Fruit fly (Drosophila melanogaster): Measurements from ENCODE around the gene RhoGAP16F.

Gene RhoGAP16F

DNA sequence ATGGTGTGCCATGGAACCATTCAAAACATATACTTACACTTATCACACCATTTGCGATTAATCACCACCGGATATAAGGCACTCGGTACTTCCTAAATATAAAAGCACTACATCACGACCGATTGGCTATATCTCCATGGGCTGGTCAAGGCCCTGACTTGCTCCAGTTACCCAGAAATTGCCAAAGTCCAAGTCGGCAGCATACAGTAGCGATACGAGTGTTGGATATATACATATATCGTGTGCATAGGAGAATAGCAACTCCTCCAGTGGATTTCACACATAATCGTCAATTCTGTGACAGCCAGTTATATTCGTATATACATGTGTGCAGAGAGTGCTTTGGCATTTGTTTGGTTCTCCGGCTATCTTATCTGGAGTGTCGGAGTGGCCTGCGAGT is 1.2 kb downstream of the RhoGAP16F start:
- TF ChIP-seq CG8478 (optimal IDR thresholded peaks at IDR 0.05), result no peak
- TF ChIP-seq CTCF (optimal IDR thresholded peaks at IDR 0.05), result no peak

- TF ChIP-seq CG8478 (optimal IDR thresholded peaks at IDR 0.05) (no peak), CTCF (optimal IDR thresholded peaks at IDR 0.05) (no peak)
Measured at dm6 chrX:18094747-18095352, 1.9 kb downstream of the RhoGAP16F start.

dm6 chrX:18100146-18100669 is 7.3 kb downstream of the RhoGAP16F start:
- TF ChIP-seq CG8478 (optimal IDR thresholded peaks at IDR 0.05) (no peak), CTCF (optimal IDR thresholded peaks at IDR 0.05) (no peak)

DNA sequence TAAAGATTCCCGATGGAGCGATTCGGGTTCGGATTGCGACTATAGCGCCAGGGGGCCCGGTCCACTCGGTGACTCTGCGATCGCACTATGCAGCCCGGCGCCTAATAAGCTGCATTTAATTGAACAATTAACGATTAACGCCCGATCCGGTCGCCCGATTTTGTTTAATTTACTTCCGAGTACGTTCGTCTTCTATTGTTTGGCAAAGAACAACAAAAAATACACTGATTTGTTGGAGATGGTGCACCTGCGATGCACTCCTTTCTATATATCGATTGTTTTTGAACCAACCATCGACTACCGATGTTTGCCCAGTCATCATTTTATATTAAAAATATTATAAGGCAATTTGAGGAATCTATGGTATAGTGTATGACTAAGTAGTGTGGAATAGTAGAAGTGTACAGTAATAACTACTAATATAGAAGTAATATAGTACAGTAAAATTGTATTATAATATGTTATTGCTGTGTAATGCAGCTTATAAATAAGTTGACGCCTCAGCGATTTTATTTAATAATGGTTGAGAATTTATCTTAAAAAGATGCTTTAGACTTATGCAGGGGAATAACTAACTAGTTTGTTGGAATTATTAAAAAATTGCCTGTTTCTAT is 8.3 kb downstream of the RhoGAP16F start, which contains the start of gene Mvb12:
Gene Mvb12, minus strand, starts transcription at position 217 of the 614 bp plus-strand sequence.
- TF ChIP-seq CTCF (optimal IDR thresholded peaks at IDR 0.05), result no peak
- no peak for TF ChIP-seq CG8478 (optimal IDR thresholded peaks at IDR 0.05)

DNA sequence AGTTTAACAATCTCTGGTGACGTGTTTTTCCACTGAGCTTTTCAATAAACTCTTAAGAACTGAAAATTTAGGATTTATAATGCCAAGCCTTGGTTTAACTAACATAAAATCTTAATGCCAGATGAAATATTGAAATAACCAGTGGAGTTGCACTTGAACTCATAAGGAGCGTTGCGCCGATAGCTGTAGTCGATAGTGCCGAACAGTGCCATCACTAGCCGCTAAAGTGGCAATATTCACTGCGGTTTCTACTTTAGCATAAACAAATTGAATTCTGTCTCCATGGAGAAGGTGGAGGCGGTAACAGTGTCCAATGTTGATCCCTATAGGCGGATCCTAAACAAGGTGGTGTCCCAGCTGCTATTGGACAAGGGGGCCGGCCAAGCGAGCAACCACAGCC is 8.8 kb downstream of the RhoGAP16F start, which contains the start of gene Taf8:
Gene Taf8, plus strand, starts transcription at position 193 of the 400 bp plus-strand sequence.
- TF ChIP-seq CG8478 (optimal IDR thresholded peaks at IDR 0.05) (no peak), CTCF (optimal IDR thresholded peaks at IDR 0.05) (no peak)

DNA sequence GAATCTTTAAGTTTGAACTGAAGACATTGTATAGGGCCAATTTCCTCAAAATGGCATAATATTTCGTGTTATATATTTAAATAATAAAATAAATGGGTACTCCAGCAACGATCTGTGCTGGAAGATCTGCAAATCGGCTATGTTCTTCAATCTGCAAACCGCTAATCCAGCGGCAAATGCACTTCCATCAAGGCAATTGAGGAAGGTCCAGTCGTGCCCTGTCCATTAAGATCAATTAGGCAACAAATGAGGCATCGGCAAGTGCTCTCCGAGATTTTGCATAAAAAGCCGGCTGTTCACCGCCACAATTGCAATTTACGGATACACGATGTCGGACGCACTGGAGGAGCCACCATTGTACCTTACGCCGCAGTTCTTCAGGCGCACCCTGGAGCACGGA is 10.4 kb downstream of the RhoGAP16F start, which contains the start of gene CG7135:
Gene CG7135, plus strand, starts transcription at position 301 of the 400 bp plus-strand sequence.
- TF ChIP-seq CG8478 (optimal IDR thresholded peaks at IDR 0.05), result no peak
- TF ChIP-seq CTCF (optimal IDR thresholded peaks at IDR 0.05), result no peak

DNA sequence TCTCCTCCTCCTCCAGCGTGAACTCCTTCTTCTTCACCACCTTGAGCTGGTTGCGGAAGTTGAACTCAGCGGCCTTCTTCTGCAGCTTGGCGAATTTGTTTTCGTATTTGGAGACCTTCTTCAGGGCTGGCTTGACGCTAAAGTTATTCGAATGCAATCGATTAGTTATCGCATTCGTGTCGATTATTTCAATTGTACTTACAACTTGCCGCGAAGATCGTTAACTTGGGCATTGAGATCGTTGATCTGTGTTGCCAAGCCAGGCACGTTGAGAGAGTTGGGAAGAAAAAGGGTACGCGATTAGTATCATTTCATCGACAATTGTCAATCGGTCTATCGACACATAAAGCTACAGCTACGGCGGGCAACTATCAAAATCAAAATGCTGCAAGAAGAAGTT is 13.7 kb downstream of the RhoGAP16F start:
- TF ChIP-seq CG8478 (optimal IDR thresholded peaks at IDR 0.05) (no peak), CTCF (optimal IDR thresholded peaks at IDR 0.05) (no peak)

DNA sequence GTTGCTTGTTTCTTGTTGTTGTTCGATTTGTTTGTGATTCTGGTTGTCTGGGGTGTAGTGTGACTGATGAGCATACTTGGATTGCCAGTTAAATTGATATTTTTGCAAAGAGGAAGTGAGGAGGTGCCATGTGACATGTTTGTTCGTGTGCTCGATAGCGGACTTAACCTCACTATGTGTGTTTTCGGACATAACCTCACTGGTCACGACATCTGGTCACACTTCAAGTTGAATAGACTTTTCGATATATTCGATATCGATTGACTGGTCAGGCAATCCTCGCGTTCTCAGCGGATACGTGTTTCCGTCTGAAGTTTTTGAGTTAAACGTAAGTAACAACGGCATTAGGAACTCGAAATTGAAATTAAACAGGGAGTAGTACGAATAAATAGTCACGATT is 15.7 kb downstream of the RhoGAP16F start:
- no peak for TF ChIP-seq CTCF (optimal IDR thresholded peaks at IDR 0.05)
- no peak for TF ChIP-seq CG8478 (optimal IDR thresholded peaks at IDR 0.05)

DNA sequence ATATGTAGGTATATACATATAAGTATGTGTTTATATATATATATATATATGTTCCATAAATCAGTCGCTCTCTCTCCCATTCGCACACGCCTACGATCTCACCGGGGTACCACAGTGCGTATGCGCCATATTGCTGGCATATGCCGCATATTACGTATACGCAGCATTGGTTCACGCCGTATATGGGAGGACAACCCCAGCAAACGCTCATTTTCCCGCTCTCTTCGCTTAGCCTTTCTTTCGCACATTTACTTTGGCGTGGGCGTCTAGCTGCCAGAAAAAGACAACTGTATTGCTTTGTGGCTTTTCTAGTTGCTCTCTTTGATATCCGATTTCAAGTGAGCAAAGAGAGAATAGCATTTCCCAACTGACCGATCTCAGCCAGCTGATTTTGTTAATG is 21.8 kb downstream of the RhoGAP16F start:
- TF ChIP-seq CG8478 (optimal IDR thresholded peaks at IDR 0.05), result no peak
- TF ChIP-seq CTCF (optimal IDR thresholded peaks at IDR 0.05), result no peak

DNA sequence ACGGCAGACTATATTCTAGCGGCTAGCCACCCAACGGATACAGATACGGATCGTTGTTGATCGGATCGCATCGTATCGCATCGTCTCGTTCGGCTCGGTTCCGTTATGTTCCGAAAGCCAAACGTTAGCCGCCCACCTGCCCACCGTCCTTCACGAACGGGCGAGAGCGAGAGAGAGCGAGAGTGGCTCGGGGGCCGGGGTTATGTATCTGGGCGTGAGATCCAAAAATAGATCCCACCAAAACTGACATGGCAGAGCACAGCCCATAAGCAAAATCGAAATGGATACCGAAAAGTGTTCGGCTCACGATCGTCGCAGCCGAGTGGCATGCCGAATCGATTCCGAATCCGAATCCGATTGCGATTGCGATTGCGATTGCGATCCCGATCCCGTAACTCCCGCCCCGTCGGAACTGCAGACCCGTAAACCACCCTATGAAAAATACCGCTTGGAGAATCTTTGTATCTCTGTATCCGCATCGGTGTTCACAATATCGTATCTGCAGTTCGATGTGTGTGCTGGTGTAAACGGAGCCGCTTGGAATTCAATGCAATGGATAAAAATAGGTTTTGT is 24.0 kb downstream of the RhoGAP16F start, which contains the start of gene wupA:
Gene wupA, minus strand, starts transcription at position 112 of the 573 bp plus-strand sequence.
- TF ChIP-seq CTCF (optimal IDR thresholded peaks at IDR 0.05) (no peak), CG8478 (optimal IDR thresholded peaks at IDR 0.05) (no peak)

DNA sequence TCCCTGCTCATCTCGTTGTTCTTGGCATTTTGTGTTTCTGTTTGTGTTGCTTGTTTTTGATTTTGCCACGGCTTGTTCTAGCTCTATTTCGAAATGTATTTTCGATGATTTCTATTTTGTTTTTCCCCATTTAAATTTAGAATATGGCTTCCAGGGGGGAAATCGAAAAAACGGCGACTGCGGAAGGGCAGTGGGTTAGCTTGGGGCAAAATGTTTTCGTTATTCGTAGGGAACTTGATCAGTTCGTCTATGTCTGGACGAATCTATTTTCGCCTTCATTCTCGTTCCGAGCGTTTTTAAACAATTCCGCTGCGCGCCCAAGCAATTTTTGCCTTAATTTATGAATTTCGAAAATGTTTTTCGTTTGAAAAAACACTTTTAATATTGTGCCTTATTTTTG is 25.6 kb downstream of the RhoGAP16F start:
- TF ChIP-seq CG8478 (optimal IDR thresholded peaks at IDR 0.05) (no peak), CTCF (optimal IDR thresholded peaks at IDR 0.05) (no peak)

DNA sequence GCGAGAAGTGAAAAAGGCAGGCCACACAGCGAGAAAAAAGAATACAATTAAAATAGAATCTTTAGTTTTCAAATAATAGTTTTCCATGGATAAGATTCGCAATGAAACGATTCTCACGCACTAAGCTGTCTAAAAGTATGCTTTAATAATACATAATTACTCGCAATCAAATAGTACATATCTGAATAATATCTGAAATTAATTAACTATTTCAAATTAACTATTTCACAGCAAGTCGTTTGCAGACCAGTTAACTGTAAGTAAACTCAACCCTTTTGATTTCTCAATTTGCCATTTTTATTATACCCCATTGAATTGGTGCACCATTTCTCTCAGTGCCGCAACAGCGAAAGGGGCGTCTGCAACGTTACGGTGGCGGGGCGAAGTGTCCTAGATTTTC is 32.6 kb downstream of the RhoGAP16F start:
- TF ChIP-seq CTCF (optimal IDR thresholded peaks at IDR 0.05), result no peak

DNA sequence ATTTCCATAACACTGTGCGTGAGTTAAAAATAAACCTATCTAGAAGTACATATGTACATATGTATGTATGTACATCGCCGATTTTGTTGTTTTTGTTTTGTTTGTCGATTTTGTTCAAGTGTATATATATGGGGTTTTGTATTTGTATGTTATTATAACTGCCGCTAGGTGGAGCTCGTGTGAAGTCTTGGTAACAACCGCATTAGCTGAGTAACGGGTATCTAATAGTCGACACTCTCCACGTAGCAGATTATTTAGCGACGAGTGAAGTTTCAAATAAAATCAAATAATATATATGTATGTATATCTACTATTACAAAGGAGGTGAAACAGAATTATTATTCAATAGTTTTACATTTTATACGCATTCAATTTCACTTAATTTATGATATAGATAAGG is 36.4 kb downstream of the RhoGAP16F start:
- TF ChIP-seq CG8478 (optimal IDR thresholded peaks at IDR 0.05) (no peak), CTCF (optimal IDR thresholded peaks at IDR 0.05) (peak; percentile 68 to 71)

- TF ChIP-seq CG8478 (optimal IDR thresholded peaks at IDR 0.05) (no peak), CTCF (optimal IDR thresholded peaks at IDR 0.05) (no peak)
Measured at dm6 chrX:18130168-18130567, 37.2 kb downstream of the RhoGAP16F start, which contains the start of gene CG43133. CG43133 (minus strand) TSS chrX:18130178.

DNA sequence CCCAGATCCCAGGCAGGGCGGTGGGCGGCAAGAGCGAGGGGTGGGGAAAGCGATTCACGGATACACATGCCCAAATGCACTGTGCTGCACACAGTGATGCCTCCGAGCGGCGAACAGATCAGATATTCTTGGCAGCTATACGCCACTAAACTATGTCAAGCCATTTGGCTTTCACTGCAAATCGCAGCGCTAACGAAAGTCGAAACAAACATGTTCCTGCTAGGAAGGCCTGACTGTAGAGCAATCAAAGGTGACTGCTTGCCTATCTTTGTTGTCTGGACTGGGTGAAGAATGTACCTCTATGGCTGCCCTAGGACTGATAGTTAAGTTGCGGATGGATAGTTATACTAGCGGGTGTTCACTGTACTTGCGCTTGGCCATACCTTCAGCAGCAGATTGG is 43.1 kb downstream of the RhoGAP16F start:
- TF ChIP-seq CG8478 (optimal IDR thresholded peaks at IDR 0.05) (no peak), CTCF (optimal IDR thresholded peaks at IDR 0.05) (no peak)
